Worm (Caenorhabditis elegans) whole organism, L1 larva: Measurements from ENCODE around the gene lips-3.

ENCODE experiments used
- C04F5.9 ChIP-seq: sonication (generic microtip); optimal IDR thresholded peaks from 2 replicates; lab custom pipeline; 2016; ENCODE audit warnings: missing genetic modification characterization, missing compliant biosample characterization
- Y116A8C.19 ChIP-seq: sonication (generic microtip); optimal IDR thresholded peaks from 2 replicates; lab custom pipeline; 2016; ENCODE audit warnings: missing compliant biosample characterization, missing genetic modification characterization, borderline replicate concordance
- aha-1 ChIP-seq: fragments of 150-350 bp; optimal IDR thresholded peaks from 2 replicates; lab custom pipeline; 2014; ENCODE audit warnings: missing biosample characterization, missing genetic modification characterization
- alr-1 ChIP-seq: fragments of 200-800 bp; sonication (Bioruptor generic); optimal IDR thresholded peaks from 2 replicates; lab custom pipeline; 2018; ENCODE audit warnings: borderline replicate concordance, mild to moderate bottlenecking, missing genetic modification characterization, missing compliant biosample characterization
- aly-2 ChIP-seq: fragments of 150-350 bp; optimal IDR thresholded peaks from 2 replicates; lab custom pipeline; 2014; ENCODE audit warnings: missing biosample characterization, missing genetic modification characterization
- blmp-1 ChIP-seq: fragments of 150-350 bp; optimal IDR thresholded peaks from 2 replicates; lab custom pipeline; 2014; ENCODE audit warnings: missing biosample characterization, missing genetic modification characterization
- ceh-63 ChIP-seq: fragments of 200-800 bp; sonication (Bioruptor generic); optimal IDR thresholded peaks from 2 replicates; lab custom pipeline; 2018; ENCODE audit warnings: mild to moderate bottlenecking, missing genetic modification characterization, missing compliant biosample characterization
- ceh-8 ChIP-seq: fragments of 200-800 bp; sonication (Bioruptor generic); optimal IDR thresholded peaks from 2 replicates; lab custom pipeline; 2018; ENCODE audit warnings: mild to moderate bottlenecking, missing genetic modification characterization, moderate library complexity, missing compliant biosample characterization
- ceh-88 ChIP-seq: fragments of 200-800 bp; sonication (Bioruptor generic); IDR thresholded peaks from 2 replicates; pipeline ENCODE4 v1.3.6; 2022; ENCODE audit warnings: missing genetic modification characterization, missing compliant biosample characterization
- ceh-90 ChIP-seq: sonication (generic microtip); optimal IDR thresholded peaks from 2 replicates; lab custom pipeline; 2016; ENCODE audit warnings: missing genetic modification characterization, missing compliant biosample characterization
- ces-1 ChIP-seq: fragments of 150-350 bp; optimal IDR thresholded peaks from 2 replicates; lab custom pipeline; 2014; ENCODE audit warnings: missing biosample characterization, missing genetic modification reagents, missing genetic modification characterization
- dpl-1 ChIP-seq, 3 experiments: fragments of 150-350 bp in 2 of 3; sonication (generic microtip) in 1 of 3; optimal IDR thresholded peaks; 2 replicates each; lab custom pipeline; 2014 to 2017; ENCODE audit warnings: missing biosample characterization in 3 of 3, missing genetic modification characterization in 3 of 3, missing genetic modification reagents in 3 of 3
- efl-3 ChIP-seq: fragments of 200-800 bp; sonication (Bioruptor generic); optimal IDR thresholded peaks from 2 replicates; lab custom pipeline; 2018; ENCODE audit warnings: mild to moderate bottlenecking, missing genetic modification characterization, missing compliant biosample characterization
- egl-13 ChIP-seq: sonication (generic microtip); optimal IDR thresholded peaks from 2 replicates; lab custom pipeline; 2016; ENCODE audit warnings: missing genotype, missing genetic modification reagents, missing genetic modification characterization, missing compliant biosample characterization
- egl-27 ChIP-seq, 2 experiments: fragments of 150-350 bp in 1 of 2; sonication (generic microtip); optimal IDR thresholded peaks; 3 replicates each; lab custom pipeline; 2017 to 2018; ENCODE audit warnings: missing biosample characterization in 2 of 2, missing genetic modification characterization in 2 of 2, missing genetic modification reagents in 2 of 2
- elt-3 ChIP-seq, 6 experiments: fragments of 150-350 bp in 1 of 6; sonication (generic microtip); optimal IDR thresholded peaks; 2 replicates each; lab custom pipeline; 2017 to 2018; ENCODE audit warnings: missing biosample characterization in 6 of 6, missing genetic modification characterization in 6 of 6, inconsistent platforms in 1 of 6
- ets-5 ChIP-seq: fragments of 200-800 bp; sonication (Bioruptor generic); IDR thresholded peaks from 2 replicates; pipeline ENCODE4 v1.3.6; 2022; ENCODE audit warnings: missing genetic modification characterization, missing compliant biosample characterization
- fkh-8 ChIP-seq: sonication (generic microtip); optimal IDR thresholded peaks from 2 replicates; lab custom pipeline; 2016; ENCODE audit warnings: mild to moderate bottlenecking, missing genetic modification characterization, missing compliant biosample characterization
- grh-1 ChIP-seq: fragments of 200-800 bp; sonication (Bioruptor generic); IDR thresholded peaks from 2 replicates; pipeline ENCODE4 v1.3.6; 2022; ENCODE audit warnings: missing genetic modification reagents, missing genetic modification characterization, missing compliant biosample characterization
- hlh-17 ChIP-seq: fragments of 200-800 bp; sonication (Bioruptor generic); optimal IDR thresholded peaks from 2 replicates; lab custom pipeline; 2018; ENCODE audit warnings: missing genetic modification characterization, mild to moderate bottlenecking, missing compliant biosample characterization, moderate library complexity, borderline replicate concordance
- hlh-4 ChIP-seq: sonication (generic microtip); optimal IDR thresholded peaks from 2 replicates; lab custom pipeline; 2016; ENCODE audit warnings: mild to moderate bottlenecking, missing genetic modification characterization, missing compliant biosample characterization
- hpl-2 ChIP-seq: fragments of 150-350 bp; optimal IDR thresholded peaks from 2 replicates; lab custom pipeline; 2014; ENCODE audit warnings: missing biosample characterization, missing genetic modification reagents, missing genetic modification characterization
- irx-1 ChIP-seq: sonication (generic microtip); optimal IDR thresholded peaks from 2 replicates; lab custom pipeline; 2016; ENCODE audit warnings: missing genetic modification characterization, missing compliant biosample characterization
- isw-1 ChIP-seq: fragments of 200-800 bp; sonication (Bioruptor generic); IDR thresholded peaks from 2 replicates; pipeline ENCODE4 v1.3.6; 2022; ENCODE audit warnings: missing genetic modification characterization, missing compliant biosample characterization
- jun-1 ChIP-seq: fragments of 150-350 bp; optimal IDR thresholded peaks from 2 replicates; lab custom pipeline; 2014; ENCODE audit warnings: missing biosample characterization, missing genetic modification reagents, missing genetic modification characterization
- lin-13 ChIP-seq: fragments of 150-350 bp; optimal IDR thresholded peaks from 2 replicates; lab custom pipeline; 2014; ENCODE audit warnings: missing biosample characterization, missing genetic modification reagents, missing genetic modification characterization
- lin-15B ChIP-seq: fragments of 150-350 bp; sonication (generic microtip); optimal IDR thresholded peaks from 3 replicates; lab custom pipeline; 2014; ENCODE audit warnings: missing biosample characterization, missing genetic modification characterization
- lin-35 ChIP-seq, 2 experiments: fragments of 150-350 bp; optimal IDR thresholded peaks; 2 replicates each; lab custom pipeline; 2014; ENCODE audit warnings: missing biosample characterization in 2 of 2, missing genetic modification characterization in 2 of 2, missing genetic modification reagents in 2 of 2
- lsy-2 ChIP-seq, 2 experiments: fragments of 150-350 bp; optimal IDR thresholded peaks; 2 replicates each; lab custom pipeline; 2014; ENCODE audit warnings: missing biosample characterization in 2 of 2, missing genetic modification characterization in 2 of 2
- mab-9 ChIP-seq: fragments of 200-800 bp; sonication (Bioruptor generic); IDR thresholded peaks from 2 replicates; pipeline ENCODE4 v1.3.6; 2022; ENCODE audit warnings: missing genetic modification reagents, missing genetic modification characterization, missing compliant biosample characterization
- mef-2 ChIP-seq: fragments of 150-350 bp; optimal IDR thresholded peaks from 2 replicates; lab custom pipeline; 2014; ENCODE audit warnings: missing biosample characterization, missing genetic modification characterization
- nhr-12 ChIP-seq: sonication (generic microtip); optimal IDR thresholded peaks from 2 replicates; lab custom pipeline; 2017; ENCODE audit warnings: missing biosample characterization, missing genetic modification characterization
- nhr-19 ChIP-seq: fragments of 200-800 bp; sonication (Bioruptor generic); conservative IDR thresholded peaks from 2 replicates; pipeline ENCODE4 v1.3.6; 2022; ENCODE audit warnings: missing genetic modification characterization, missing compliant biosample characterization
- nhr-237 ChIP-seq: fragments of 150-350 bp; optimal IDR thresholded peaks from 2 replicates; lab custom pipeline; 2014; ENCODE audit warnings: missing biosample characterization, missing genetic modification characterization
- nhr-28 ChIP-seq: fragments of 150-350 bp; optimal IDR thresholded peaks from 2 replicates; lab custom pipeline; 2014; ENCODE audit warnings: missing biosample characterization, missing genetic modification characterization
- nhr-47 ChIP-seq: sonication (generic microtip); optimal IDR thresholded peaks from 2 replicates; lab custom pipeline; 2016; ENCODE audit warnings: mild to moderate bottlenecking, missing genetic modification characterization, moderate library complexity, missing compliant biosample characterization
- nhr-71 ChIP-seq: sonication (generic microtip); optimal IDR thresholded peaks from 2 replicates; lab custom pipeline; 2016; ENCODE audit warnings: mild to moderate bottlenecking, missing genetic modification characterization, moderate library complexity, missing compliant biosample characterization
- nhr-77 ChIP-seq: fragments of 150-350 bp; optimal IDR thresholded peaks from 2 replicates; lab custom pipeline; 2014; ENCODE audit warnings: missing biosample characterization, missing genetic modification characterization
- nhr-90 ChIP-seq: sonication (generic microtip); optimal IDR thresholded peaks from 2 replicates; lab custom pipeline; 2016; ENCODE audit warnings: mild to moderate bottlenecking, missing genetic modification characterization, missing compliant biosample characterization; ENCODE audit not compliant: poor library complexity
- pag-3 ChIP-seq: sonication (generic microtip); optimal IDR thresholded peaks from 2 replicates; lab custom pipeline; 2017; ENCODE audit warnings: missing genetic modification characterization, mild to moderate bottlenecking, missing compliant biosample characterization, antibody characterized with exemption, borderline replicate concordance; ENCODE audit not compliant: insufficient read depth
- skn-1 ChIP-seq: fragments of 150-350 bp; optimal IDR thresholded peaks from 2 replicates; lab custom pipeline; 2014; ENCODE audit warnings: missing biosample characterization, missing genetic modification characterization
- snpc-4 ChIP-seq: fragments of 150-350 bp; optimal IDR thresholded peaks from 2 replicates; lab custom pipeline; 2014; ENCODE audit warnings: missing biosample characterization, missing genetic modification characterization
- snu-23 ChIP-seq: sonication (generic microtip); optimal IDR thresholded peaks from 2 replicates; lab custom pipeline; 2016; ENCODE audit warnings: missing genetic modification characterization, missing compliant biosample characterization
- sox-4 ChIP-seq: sonication (generic microtip); optimal IDR thresholded peaks from 2 replicates; lab custom pipeline; 2016; ENCODE audit warnings: missing genetic modification characterization, missing compliant biosample characterization
- sptf-1 ChIP-seq: fragments of 150-350 bp; optimal IDR thresholded peaks from 2 replicates; lab custom pipeline; 2014; ENCODE audit warnings: missing biosample characterization, missing genetic modification characterization
- sup-37 ChIP-seq: fragments of 200-800 bp; sonication (Bioruptor generic); optimal IDR thresholded peaks from 2 replicates; lab custom pipeline; 2018; ENCODE audit warnings: mild to moderate bottlenecking, missing genetic modification characterization, missing compliant biosample characterization
- tbx-2 ChIP-seq: sonication (generic microtip); optimal IDR thresholded peaks from 2 replicates; lab custom pipeline; 2016; ENCODE audit warnings: missing genetic modification characterization, missing compliant biosample characterization
- tlp-1 ChIP-seq: fragments of 150-350 bp; optimal IDR thresholded peaks from 2 replicates; lab custom pipeline; 2014; ENCODE audit warnings: missing biosample characterization, missing genetic modification characterization
- unc-30 ChIP-seq: sonication (generic microtip); optimal IDR thresholded peaks from 2 replicates; lab custom pipeline; 2017; ENCODE audit warnings: missing biosample characterization, missing genetic modification characterization
- unc-62 ChIP-seq: fragments of 150-350 bp; optimal IDR thresholded peaks from 2 replicates; lab custom pipeline; 2014; ENCODE audit warnings: missing biosample characterization, missing genetic modification reagents, missing genetic modification characterization
- unc-98 ChIP-seq: fragments of 200-800 bp; sonication (Bioruptor generic); IDR thresholded peaks from 2 replicates; pipeline ENCODE4 v1.3.6; 2022; ENCODE audit warnings: missing genetic modification characterization, missing compliant biosample characterization
- vab-15 ChIP-seq: sonication (generic microtip); optimal IDR thresholded peaks from 2 replicates; lab custom pipeline; 2017; ENCODE audit warnings: missing genotype, mild to moderate bottlenecking, missing genetic modification characterization, missing compliant biosample characterization
- zip-4 ChIP-seq: fragments of 200-800 bp; sonication (Bioruptor generic); optimal IDR thresholded peaks from 2 replicates; lab custom pipeline; 2018; ENCODE audit warnings: mild to moderate bottlenecking, missing genetic modification characterization, moderate library complexity, missing compliant biosample characterization

lips-3 gene

DNA sequence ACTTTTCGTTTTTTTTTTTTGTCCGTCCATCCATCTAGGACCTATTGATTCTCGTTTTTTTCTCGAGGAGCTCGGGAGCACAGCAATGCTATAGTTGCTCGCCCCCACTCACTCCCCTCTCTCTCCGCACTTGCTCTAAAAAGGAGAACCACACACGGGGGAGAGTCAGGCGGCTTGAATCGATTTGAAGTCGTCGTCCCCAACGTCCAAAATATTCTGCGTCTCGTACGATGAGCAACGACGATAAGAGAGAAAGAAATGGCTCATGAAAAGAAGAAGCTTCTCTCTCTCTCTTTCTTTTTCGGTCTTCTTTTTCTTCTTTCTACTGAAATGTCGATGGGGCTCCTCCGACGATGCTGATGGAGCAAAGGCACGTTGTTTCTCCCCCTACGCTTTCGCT lies 40.1 kb downstream of the lips-3 start (continued):
- no peak for TF ChIP-seq hpl-2 (GFP tag; lab: Kevin White, UChicago)
- TF ChIP-seq vab-15 (tag; lab: Kevin White, UChicago), result no peak
- TF ChIP-seq hlh-17, result no peak
- no peak for TF ChIP-seq alr-1 (tag; lab: Kevin White, UChicago)
- TF ChIP-seq nhr-90 (tag; lab: Kevin White, UChicago), result no peak
- TF ChIP-seq elt-3 (tag; optimal IDR thresholded peaks at IDR 0.05; lab: Kevin White, UChicago), result no peak
- no peak for TF ChIP-seq sup-37 (GFP tag; lab: Kevin White, UChicago)
- TF ChIP-seq tlp-1, result no peak
- no peak for TF ChIP-seq ces-1 (GFP tag; lab: Kevin White, UChicago)
- TF ChIP-seq blmp-1 (tag; lab: Kevin White, UChicago), result no peak
- TF ChIP-seq egl-13 (tag; lab: Kevin White, UChicago), result no peak
- TF ChIP-seq aha-1 (tag; lab: Kevin White, UChicago), result no peak
- no peak for TF ChIP-seq zip-4 (GFP tag; lab: Kevin White, UChicago)
- 0 out of 2 replicates have a peak, but pooled peaks have one; percentile 8 for TF ChIP-seq mab-9
- TF ChIP-seq nhr-71 (tag; lab: Kevin White, UChicago), result peak; percentile 62
- peak; percentile 67 for TF ChIP-seq nhr-47
- no peak for TF ChIP-seq lin-15B (tag; lab: Kevin White, UChicago)
- peak; percentile 12 for TF ChIP-seq sox-4 (tag; lab: Kevin White, UChicago)
- no peak for TF ChIP-seq Y116A8C.19 (tag; lab: Kevin White, UChicago)
- TF ChIP-seq irx-1 (tag; lab: Kevin White, UChicago), result peak; percentile 35
- peak; percentile 58 for TF ChIP-seq snu-23
- no peak for TF ChIP-seq hlh-4 (tag; lab: Kevin White, UChicago)
- no peak for TF ChIP-seq sptf-1
- TF ChIP-seq nhr-28 (tag; lab: Kevin White, UChicago), result no peak
- no peak for TF ChIP-seq unc-30 (tag; lab: Kevin White, UChicago)
- TF ChIP-seq mef-2 (tag; lab: Kevin White, UChicago), result no peak
- TF ChIP-seq C04F5.9, result no peak
- no peak for TF ChIP-seq nhr-12 (tag; lab: Kevin White, UChicago)
- no peak for TF ChIP-seq grh-1
- no peak for TF ChIP-seq nhr-237 (tag; lab: Kevin White, UChicago)
- TF ChIP-seq skn-1 (tag; lab: Kevin White, UChicago), result peak; percentile 36
- no peak for TF ChIP-seq pag-3 (tag; lab: Kevin White, UChicago)
- TF ChIP-seq ceh-88 (GFP tag; lab: Robert Waterston, UW), result no peak
- peak in 1 of 2 experiments; percentile 65 for TF ChIP-seq lsy-2 (tag; optimal IDR thresholded peaks at IDR 0.05; lab: Kevin White, UChicago)
- peak in 1 of 3 experiments; percentile 8 for TF ChIP-seq dpl-1 (GFP tag; optimal IDR thresholded peaks at IDR 0.05; lab: Kevin White, UChicago)
- TF ChIP-seq nhr-77, result no peak
- peak; percentile 62 for TF ChIP-seq tbx-2
- peak; percentile 36 for TF ChIP-seq isw-1 (GFP tag; lab: Robert Waterston, UW)
- no peak for TF ChIP-seq snpc-4 (tag; lab: Kevin White, UChicago)
- TF ChIP-seq ceh-8 (GFP tag; lab: Kevin White, UChicago), result no peak
- peak; percentile 76 for TF ChIP-seq fkh-8
- TF ChIP-seq jun-1, result no peak
- no peak for TF ChIP-seq ets-5 (GFP tag; lab: Robert Waterston, UW)
- peak in 1 of 2 experiments; percentile 53 for TF ChIP-seq lin-35 (GFP tag; optimal IDR thresholded peaks at IDR 0.05; lab: Kevin White, UChicago)
- TF ChIP-seq efl-3 (GFP tag; lab: Kevin White, UChicago), result no peak
- no peak for TF ChIP-seq egl-27 (tag; optimal IDR thresholded peaks at IDR 0.05; lab: Kevin White, UChicago)
- no peak for TF ChIP-seq lin-13 (GFP tag; lab: Kevin White, UChicago)
- peak; percentile 25 for TF ChIP-seq ceh-63
- TF ChIP-seq unc-98 (GFP tag; lab: Robert Waterston, UW), result no peak
- TF ChIP-seq aly-2 (tag; lab: Kevin White, UChicago), result no peak
- TF ChIP-seq unc-62 (GFP tag; lab: Kevin White, UChicago), result no peak
- TF ChIP-seq nhr-19 (GFP tag; lab: Robert Waterston, UW), result 0 out of 2 replicates have a peak, but pooled peaks have one; percentile 3
- TF ChIP-seq ceh-90 (tag; lab: Kevin White, UChicago), result no peak
